Fruit fly (Drosophila melanogaster) whole organism, wandering third instar larva: ENCODE data around the gene Gbeta5.

Experiments used
- CG32264 ChIP-seq: fragments of 200-800 bp; sonication (Bioruptor generic); optimal IDR thresholded peaks from 2 replicates; lab custom pipeline; 2016; ENCODE audit warnings: missing biosample characterization, missing genetic modification characterization
- CG9705 ChIP-seq: fragments of 200-800 bp; sonication (Bioruptor generic); optimal IDR thresholded peaks from 2 replicates; lab custom pipeline; 2018; ENCODE audit warnings: missing biosample characterization, mild to moderate bottlenecking, missing genetic modification characterization
- CrebA ChIP-seq: fragments of 200-800 bp; sonication (Bioruptor generic); optimal IDR thresholded peaks from 2 replicates; lab custom pipeline; 2016; ENCODE audit warnings: missing biosample characterization, mild to moderate bottlenecking, missing genetic modification characterization, borderline replicate concordance
- Dfd ChIP-seq: fragments of >200 bp; optimal IDR thresholded peaks from 2 replicates; lab custom pipeline; 2017; ENCODE audit warnings: missing biosample characterization, missing genetic modification characterization
- GATAd ChIP-seq: sonication (Bioruptor generic); optimal IDR thresholded peaks from 2 replicates; lab custom pipeline; 2016; ENCODE audit warnings: missing biosample characterization, missing genetic modification characterization
- Hnf4 ChIP-seq: fragments of 200-800 bp; sonication (Bioruptor generic); optimal IDR thresholded peaks from 2 replicates; lab custom pipeline; 2016; ENCODE audit warnings: missing biosample characterization, mild to moderate bottlenecking, missing genetic modification characterization
- Hr78 ChIP-seq: fragments of >200 bp; optimal IDR thresholded peaks from 2 replicates; lab custom pipeline; 2017; ENCODE audit warnings: missing biosample characterization, missing genetic modification characterization
- Hr83 ChIP-seq: fragments of 200-300 bp; sonication (Bioruptor generic); optimal IDR thresholded peaks from 2 replicates; lab custom pipeline; 2016; ENCODE audit warnings: missing biosample characterization, mild to moderate bottlenecking, missing genetic modification characterization, moderate library complexity; ENCODE audit not compliant: poor library complexity, severe bottlenecking
- Jra ChIP-seq: sonication (Bioruptor generic); optimal IDR thresholded peaks from 2 replicates; lab custom pipeline; 2016; ENCODE audit warnings: missing biosample characterization, missing genetic modification characterization
- Mio ChIP-seq: sonication (Bioruptor generic); optimal IDR thresholded peaks from 2 replicates; lab custom pipeline; 2016; ENCODE audit warnings: missing biosample characterization, missing genetic modification characterization
- Myc ChIP-seq: fragments of >200 bp; optimal IDR thresholded peaks from 2 replicates; lab custom pipeline; 2017
- OdsH ChIP-seq: fragments of 200-800 bp; sonication (Bioruptor generic); optimal IDR thresholded peaks from 2 replicates; lab custom pipeline; 2016; ENCODE audit warnings: missing biosample characterization, mild to moderate bottlenecking, missing genetic modification characterization
- Rel ChIP-seq, 2 experiments: fragments of 200-800 bp; sonication (Bioruptor generic) in 1 of 2; optimal IDR thresholded peaks; 2 replicates in 1 of 2; 3 replicates in 1 of 2; lab custom pipeline; 2016 to 2019; ENCODE audit warnings: mild to moderate bottlenecking in 2 of 2, missing biosample characterization in 2 of 2, missing genetic modification characterization in 2 of 2, moderate library complexity in 1 of 2
- Vsx2 ChIP-seq: fragments of 200-300, 225-300 bp; sonication (Bioruptor generic); optimal IDR thresholded peaks from 2 replicates; lab custom pipeline; 2018; ENCODE audit warnings: missing biosample characterization, missing genetic modification characterization; ENCODE audit not compliant: partially characterized antibody
- br ChIP-seq: fragments of 200-800 bp; sonication (Bioruptor generic); optimal IDR thresholded peaks from 2 replicates; lab custom pipeline; 2016; ENCODE audit warnings: missing biosample characterization, missing genetic modification characterization
- brk ChIP-seq: fragments of 200-800 bp; sonication (Bioruptor generic); optimal IDR thresholded peaks from 2 replicates; lab custom pipeline; 2016; ENCODE audit warnings: missing biosample characterization, mild to moderate bottlenecking, missing genetic modification characterization
- dl ChIP-seq, 2 experiments: fragments of 175-275, 200-275 bp in 1 of 2; fragments of 200-275 bp in 1 of 2; sonication (Bioruptor generic); optimal IDR thresholded peaks; lab custom pipeline; 2018; ENCODE audit warnings: mild to moderate bottlenecking in 2 of 2, missing biosample characterization in 2 of 2, missing genetic modification characterization in 2 of 2, moderate library complexity in 2 of 2; ENCODE audit not compliant: partially characterized antibody in 2 of 2, insufficient read depth in 1 of 2
- dmrt93B ChIP-seq: fragments of 200-800 bp; sonication (Bioruptor generic); optimal IDR thresholded peaks from 2 replicates; lab custom pipeline; 2018; ENCODE audit warnings: missing biosample characterization, mild to moderate bottlenecking, missing genetic modification characterization
- foxo ChIP-seq, 2 experiments: fragments of 200-800 bp; sonication (Bioruptor generic); optimal IDR thresholded peaks; 2 replicates in 1 of 2; 3 replicates in 1 of 2; lab custom pipeline; 2016 to 2017; ENCODE audit warnings: missing biosample characterization in 2 of 2, missing genetic modification characterization in 2 of 2
- h ChIP-seq: fragments of 200-800 bp; sonication (Bioruptor generic); optimal IDR thresholded peaks from 3 replicates; lab custom pipeline; 2016; ENCODE audit warnings: missing biosample characterization, mild to moderate bottlenecking, missing genetic modification characterization
- jim ChIP-seq: fragments of 175-275, 200-325 bp; sonication (Bioruptor generic); optimal IDR thresholded peaks from 2 replicates; lab custom pipeline; 2016; ENCODE audit warnings: missing biosample characterization, mild to moderate bottlenecking, missing genetic modification characterization
- lola ChIP-seq: fragments of >200 bp; optimal IDR thresholded peaks from 2 replicates; lab custom pipeline; 2017; ENCODE audit warnings: missing biosample characterization, missing genetic modification characterization
- pan ChIP-seq: fragments of >200 bp; optimal IDR thresholded peaks from 2 replicates; lab custom pipeline; 2017
- psq ChIP-seq: fragments of 200-800 bp; sonication (Bioruptor generic); optimal IDR thresholded peaks from 3 replicates; lab custom pipeline; 2017; ENCODE audit warnings: missing biosample characterization, mild to moderate bottlenecking, missing genetic modification characterization, moderate library complexity
- rgr ChIP-seq: fragments of 200-800 bp; sonication (Bioruptor generic); optimal IDR thresholded peaks from 3 replicates; lab custom pipeline; 2016; ENCODE audit warnings: missing biosample characterization, mild to moderate bottlenecking, missing genetic modification characterization
- tai ChIP-seq: sonication (Bioruptor generic); optimal IDR thresholded peaks from 2 replicates; lab custom pipeline; 2016; ENCODE audit warnings: missing biosample characterization, missing genetic modification characterization

Gbeta5 gene

dm6 chrX:8177742-8178141, 25.7 kb upstream of the Gbeta5 start:
- TF ChIP-seq Dfd (GFP tag; lab: Kevin White, UChicago) (no peak), psq (GFP tag; lab: Kevin White, UChicago) (no peak), CG32264 (GFP tag; lab: Kevin White, UChicago) (no peak), dmrt93B (GFP tag; lab: Kevin White, UChicago) (no peak), foxo (GFP tag; optimal IDR thresholded peaks at IDR 0.05; lab: Kevin White, UChicago) (no peak), h (GFP tag; lab: Kevin White, UChicago) (no peak), GATAd (GFP tag; lab: Kevin White, UChicago) (no peak), Vsx2 (GFP tag; lab: Kevin White, UChicago) (no peak), brk (no peak)

dm6 chrX:8177030-8177349, 24.9 kb upstream of the Gbeta5 start, which contains the start of gene slpr:
TSS of gene slpr (minus strand) at chrX:8177185.
- TF ChIP-seq Hnf4 (no peak), CrebA (GFP tag; lab: Kevin White, UChicago) (no peak), Hr83 (GFP tag; lab: Kevin White, UChicago) (no peak), Rel (GFP tag; optimal IDR thresholded peaks at IDR 0.05; lab: Kevin White, UChicago) (no peak), Rel (tag; optimal IDR thresholded peaks at IDR 0.05; lab: Kevin White, UChicago) (no peak), lola (GFP tag; lab: Kevin White, UChicago) (no peak), pan (no peak), OdsH (GFP tag; lab: Kevin White, UChicago) (no peak)

- TF ChIP-seq psq (GFP tag; lab: Kevin White, UChicago) = peak; percentile 75
- no peak for TF ChIP-seq dl (GFP tag; optimal IDR thresholded peaks at IDR 0.05; lab: Kevin White, UChicago; ENCODE audit: insufficient read depth in 1 of 2, partially characterized antibody in 2 of 2)
Measured at dm6 chrX:8176291-8177029, 24.4 kb upstream of the Gbeta5 start.

- TF ChIP-seq Myc = no peak
- TF ChIP-seq Mio = no peak
Measured at dm6 chrX:8170166-8170565, 18.1 kb upstream of the Gbeta5 start, which contains the start of gene CG2278. TSS of gene CG2278 (minus strand) at chrX:8170266.

dm6 chrX:8165608-8166007, 13.5 kb upstream of the Gbeta5 start, which contains the start of gene Or7a:
TSS of gene Or7a (minus strand) at chrX:8165708.
- TF ChIP-seq psq (GFP tag; lab: Kevin White, UChicago) (no peak), h (GFP tag; lab: Kevin White, UChicago) (no peak), OdsH (GFP tag; lab: Kevin White, UChicago) (no peak), pan (no peak), jim (GFP tag; lab: Kevin White, UChicago) (no peak), CG9705 (GFP tag; lab: Kevin White, UChicago) (no peak), br (GFP tag; lab: Kevin White, UChicago) (no peak), brk (no peak), Rel (GFP tag; optimal IDR thresholded peaks at IDR 0.05; lab: Kevin White, UChicago) (no peak), Rel (tag; optimal IDR thresholded peaks at IDR 0.05; lab: Kevin White, UChicago) (no peak), foxo (GFP tag; optimal IDR thresholded peaks at IDR 0.05; lab: Kevin White, UChicago) (no peak)

dm6 chrX:8163452-8163851, 11.4 kb upstream of the Gbeta5 start:
- TF ChIP-seq psq (GFP tag; lab: Kevin White, UChicago) (no peak), h (GFP tag; lab: Kevin White, UChicago) (no peak), Hr78 (GFP tag; lab: Kevin White, UChicago) (no peak), Rel (GFP tag; optimal IDR thresholded peaks at IDR 0.05; lab: Kevin White, UChicago) (no peak), Rel (tag; optimal IDR thresholded peaks at IDR 0.05; lab: Kevin White, UChicago) (no peak), CG9705 (GFP tag; lab: Kevin White, UChicago) (no peak), jim (GFP tag; lab: Kevin White, UChicago) (no peak)
- TF ChIP-seq, all 38 proteins: peak for 0

dm6 chrX:8162692-8163091, 10.6 kb upstream of the Gbeta5 start, which contains the start of gene CG10761:
TSS of gene CG10761 (minus strand) at chrX:8162792.
- no peak for TF ChIP-seq Dfd (GFP tag; lab: Kevin White, UChicago)
- no peak for TF ChIP-seq br (GFP tag; lab: Kevin White, UChicago)
- no peak for TF ChIP-seq Jra
- no peak for TF ChIP-seq tai (GFP tag; lab: Kevin White, UChicago)
- no peak for TF ChIP-seq Hr83 (GFP tag; lab: Kevin White, UChicago)
- TF ChIP-seq rgr (GFP tag; lab: Kevin White, UChicago) = no peak
- TF ChIP-seq Mio = no peak
- TF ChIP-seq jim (GFP tag; lab: Kevin White, UChicago) = no peak
- no peak for TF ChIP-seq psq (GFP tag; lab: Kevin White, UChicago)
- TF ChIP-seq, all 38 proteins: peak for 0
